Fruit fly (Drosophila melanogaster) whole organism, embryonic: Measurements from ENCODE around the gene djl.
A peak's percentile ranks its signal among the peaks of the same experiment; 100 is the strongest.

Source experiments
- Atf6 ChIP-seq: fragments of 200-800 bp; sonication (Bioruptor generic); IDR thresholded peaks from 2 replicates; pipeline ENCODE4 v1.3.6; 2022; ENCODE audit warnings: missing biosample characterization, missing genetic modification characterization
- CG12659 ChIP-seq: fragments of 200-800 bp; sonication (Bioruptor generic); optimal IDR thresholded peaks from 3 replicates; lab custom pipeline; 2017; ENCODE audit warnings: mild to moderate bottlenecking, missing biosample characterization, missing genetic modification reagents, missing genetic modification characterization
- CG12769 ChIP-seq: fragments of 200-800 bp; sonication (Bioruptor generic); optimal IDR thresholded peaks from 2 replicates; lab custom pipeline; 2019; ENCODE audit warnings: missing biosample characterization, mild to moderate bottlenecking, missing genetic modification characterization, moderate library complexity
- CG14014 ChIP-seq: fragments of 200-800 bp; sonication (Bioruptor generic); IDR thresholded peaks from 2 replicates; pipeline ENCODE4 v1.3.6; 2022; ENCODE audit warnings: missing biosample characterization, missing genetic modification characterization
- CG14441 ChIP-seq: fragments of 200-800 bp; sonication (Bioruptor generic); IDR thresholded peaks from 2 replicates; pipeline ENCODE4 v1.3.6; 2022; ENCODE audit warnings: missing biosample characterization, missing genetic modification characterization
- CG15514 ChIP-seq: fragments of 200-800 bp; sonication (Bioruptor generic); optimal IDR thresholded peaks from 3 replicates; lab custom pipeline; 2017; ENCODE audit warnings: missing biosample characterization, missing genetic modification characterization, mild to moderate bottlenecking, moderate library complexity, missing genetic modification reagents
- CG16863 ChIP-seq: fragments of 200-800 bp; sonication (Bioruptor generic); optimal IDR thresholded peaks from 3 replicates; lab custom pipeline; 2016; ENCODE audit warnings: missing biosample characterization, missing genetic modification characterization
- CG17361 ChIP-seq: fragments of 200-800 bp; sonication (Bioruptor generic); IDR thresholded peaks from 3 replicates; pipeline ENCODE4 v1.3.6; 2022; ENCODE audit warnings: missing biosample characterization, missing genetic modification characterization
- CG17829 ChIP-seq: fragments of 200-800 bp; optimal IDR thresholded peaks from 2 replicates; lab custom pipeline; 2019; ENCODE audit warnings: missing biosample characterization, mild to moderate bottlenecking, missing genetic modification characterization, moderate library complexity
- CG30020 ChIP-seq: fragments of 200-800 bp; optimal IDR thresholded peaks from 2 replicates; lab custom pipeline; 2019; ENCODE audit warnings: missing biosample characterization, mild to moderate bottlenecking, missing genetic modification characterization, moderate library complexity
- CG30403 ChIP-seq: fragments of 200-800 bp; sonication (Bioruptor generic); optimal IDR thresholded peaks from 3 replicates; lab custom pipeline; 2016; ENCODE audit warnings: missing biosample characterization, missing genetic modification characterization
- CG3995 ChIP-seq: fragments of 200-800 bp; sonication (Bioruptor generic); optimal IDR thresholded peaks from 3 replicates; lab custom pipeline; 2016; ENCODE audit warnings: missing biosample characterization, missing genetic modification characterization
- CG6254 ChIP-seq: fragments of 200-800 bp; sonication (Bioruptor generic); optimal IDR thresholded peaks from 3 replicates; lab custom pipeline; 2017; ENCODE audit warnings: mild to moderate bottlenecking, missing biosample characterization, missing genetic modification reagents, missing genetic modification characterization
- CG6854 ChIP-seq: fragments of 200-800 bp; sonication (Bioruptor generic); optimal IDR thresholded peaks from 3 replicates; lab custom pipeline; 2017; ENCODE audit warnings: missing biosample characterization, mild to moderate bottlenecking, missing genetic modification characterization
- CG8359 ChIP-seq: fragments of 200-800 bp; sonication (Bioruptor generic); optimal IDR thresholded peaks from 2 replicates; lab custom pipeline; 2017; ENCODE audit warnings: missing biosample characterization, mild to moderate bottlenecking, missing genetic modification characterization, borderline replicate concordance
- CTCF ChIP-seq: fragments of 200-800 bp; sonication (Bioruptor generic); optimal IDR thresholded peaks from 2 replicates; lab custom pipeline; 2017; ENCODE audit warnings: missing biosample characterization, mild to moderate bottlenecking, missing genetic modification characterization, moderate library complexity
- CkIIα-i1 ChIP-seq: fragments of 200-800 bp; sonication (Bioruptor generic); IDR thresholded peaks from 2 replicates; pipeline ENCODE4 v1.3.6; 2022; ENCODE audit warnings: missing biosample characterization, missing genetic modification characterization
- Dbx ChIP-seq: fragments of 200-800 bp; sonication (Bioruptor generic); IDR thresholded peaks from 3 replicates; pipeline ENCODE4 v1.3.6; 2022; ENCODE audit warnings: missing biosample characterization, missing genetic modification characterization
- ERR ChIP-seq: fragments of 200-800 bp; sonication (Bioruptor generic); optimal IDR thresholded peaks from 2 replicates; lab custom pipeline; 2016; ENCODE audit warnings: missing biosample characterization, missing genetic modification characterization
- Fer1 ChIP-seq: fragments of 200-800 bp; sonication (Bioruptor generic); optimal IDR thresholded peaks from 2 replicates; lab custom pipeline; 2017; ENCODE audit warnings: missing biosample characterization, mild to moderate bottlenecking, missing genetic modification characterization
- Gug ChIP-seq: fragments of 200-800 bp; sonication (Bioruptor generic); IDR thresholded peaks from 4 replicates; pipeline ENCODE4 v1.3.6; 2022; ENCODE audit warnings: missing biosample characterization, missing genetic modification characterization
- Lpt ChIP-seq: fragments of >200 bp; optimal IDR thresholded peaks from 2 replicates; lab custom pipeline; 2018; ENCODE audit warnings: missing biosample characterization, missing genetic modification characterization
- MBD-R2 ChIP-seq: fragments of 200-800 bp; sonication (Bioruptor generic); IDR thresholded peaks from 2 replicates; pipeline ENCODE4 v1.3.6; 2022; ENCODE audit warnings: missing biosample characterization, missing genetic modification characterization
- Nf-YC ChIP-seq: fragments of 200-800 bp; optimal IDR thresholded peaks from 3 replicates; lab custom pipeline; 2019; ENCODE audit warnings: missing biosample characterization, mild to moderate bottlenecking, missing genetic modification characterization, moderate library complexity
- Poxn ChIP-seq: fragments of 200-800 bp; sonication (Bioruptor generic); IDR thresholded peaks from 2 replicates; pipeline ENCODE4 v1.3.6; 2022; ENCODE audit warnings: missing biosample characterization, missing genetic modification characterization
- Sry-β ChIP-seq: fragments of 200-800 bp; sonication (Bioruptor generic); optimal IDR thresholded peaks from 2 replicates; lab custom pipeline; 2018; ENCODE audit warnings: missing biosample characterization, mild to moderate bottlenecking, missing genetic modification characterization, moderate library complexity
- Stat92E ChIP-seq, 3 experiments: fragments of >200 bp in 2 of 3; fragments of 200-800 bp in 1 of 3; sonication (Bioruptor generic) in 1 of 3; optimal IDR thresholded peaks; 2 replicates each; lab custom pipeline; 2017 to 2019; ENCODE audit warnings: missing biosample characterization in 3 of 3, missing genetic modification characterization in 3 of 3, mild to moderate bottlenecking in 1 of 3, moderate library complexity in 1 of 3
- Trl ChIP-seq, 3 experiments: fragments of >200 bp in 2 of 3; fragments of 200-800 bp in 1 of 3; sonication (Bioruptor generic) in 1 of 3; optimal IDR thresholded peaks; 2 replicates in 1 of 3; 3 replicates in 2 of 3; lab custom pipeline; 2016 to 2017; ENCODE audit warnings: missing biosample characterization in 1 of 3, missing genetic modification characterization in 1 of 3
- YL-1 ChIP-seq: fragments of 200-800 bp; sonication (Bioruptor generic); optimal IDR thresholded peaks from 3 replicates; lab custom pipeline; 2017; ENCODE audit warnings: missing biosample characterization, mild to moderate bottlenecking, missing genetic modification characterization
- ac ChIP-seq: fragments of 200-800 bp; sonication (Bioruptor generic); optimal IDR thresholded peaks from 3 replicates; lab custom pipeline; 2017; ENCODE audit warnings: missing biosample characterization, mild to moderate bottlenecking, missing genetic modification characterization
- caup ChIP-seq: fragments of 200-800 bp; sonication (Bioruptor generic); optimal IDR thresholded peaks from 3 replicates; lab custom pipeline; 2017; ENCODE audit warnings: missing biosample characterization, mild to moderate bottlenecking, missing genetic modification characterization, moderate library complexity; ENCODE audit not compliant: severe bottlenecking
- dimm ChIP-seq: fragments of 200-800 bp; sonication (Bioruptor generic); IDR thresholded peaks from 2 replicates; pipeline ENCODE4 v1.3.6; 2022; ENCODE audit warnings: missing biosample characterization, missing genetic modification characterization
- dmrt11E ChIP-seq: fragments of 200-800 bp; sonication (Bioruptor generic); optimal IDR thresholded peaks from 3 replicates; lab custom pipeline; 2018; ENCODE audit warnings: missing biosample characterization, mild to moderate bottlenecking, missing genetic modification characterization, moderate library complexity
- dmrt99B ChIP-seq: fragments of 200-800 bp; sonication (Bioruptor generic); optimal IDR thresholded peaks from 2 replicates; lab custom pipeline; 2018; ENCODE audit warnings: missing biosample characterization, mild to moderate bottlenecking, missing genetic modification characterization, moderate library complexity
- esg ChIP-seq: fragments of 200-800 bp; sonication (Bioruptor generic); conservative IDR thresholded peaks from 2 replicates; pipeline ENCODE4 v1.3.6; 2022; ENCODE audit warnings: missing biosample characterization, missing genetic modification characterization
- gce ChIP-seq: fragments of 200-800 bp; sonication (Bioruptor generic); IDR thresholded peaks from 3 replicates; pipeline ENCODE4 v1.3.6; 2022; ENCODE audit warnings: missing biosample characterization, missing genetic modification characterization
- gt ChIP-seq: fragments of 200-800 bp; sonication (Bioruptor generic); IDR thresholded peaks from 2 replicates; pipeline ENCODE4 v1.3.6; 2022; ENCODE audit warnings: missing biosample characterization, missing genetic modification characterization
- hbn ChIP-seq: fragments of 200-800 bp; sonication (Bioruptor generic); IDR thresholded peaks from 2 replicates; pipeline ENCODE4 v1.3.6; 2022; ENCODE audit warnings: missing biosample characterization, missing genetic modification characterization; ENCODE audit not compliant: partially characterized antibody
- insv ChIP-seq, 2 experiments: fragments of 200-800 bp; sonication (Bioruptor generic); optimal IDR thresholded peaks; 3 replicates each; lab custom pipeline; 2016 to 2018; ENCODE audit warnings: missing biosample characterization in 2 of 2, missing genetic modification characterization in 2 of 2
- kay ChIP-seq: fragments of 200-800 bp; sonication (Bioruptor generic); optimal IDR thresholded peaks from 2 replicates; lab custom pipeline; 2016; ENCODE audit warnings: missing biosample characterization, missing genetic modification characterization
- lola ChIP-seq, 3 experiments: fragments of >200 bp in 2 of 3; fragments of 200-800 bp in 1 of 3; sonication (Bioruptor generic) in 1 of 3; optimal IDR thresholded peaks; 2 replicates each; lab custom pipeline; 2017 to 2019; ENCODE audit warnings: missing biosample characterization in 3 of 3, missing genetic modification characterization in 3 of 3, mild to moderate bottlenecking in 1 of 3, moderate library complexity in 1 of 3
- nom ChIP-seq: fragments of 200-800 bp; sonication (Bioruptor generic); optimal IDR thresholded peaks from 2 replicates; lab custom pipeline; 2017; ENCODE audit warnings: missing biosample characterization, missing genetic modification characterization, mild to moderate bottlenecking, moderate library complexity, missing genetic modification reagents
- onecut ChIP-seq: fragments of 200-800 bp; sonication (Bioruptor generic); IDR thresholded peaks from 2 replicates; pipeline ENCODE4 v1.3.6; 2022; ENCODE audit warnings: missing biosample characterization, missing genetic modification characterization
- pros ChIP-seq: fragments of 200-800 bp; sonication (Bioruptor generic); optimal IDR thresholded peaks from 3 replicates; lab custom pipeline; 2019; ENCODE audit warnings: missing biosample characterization, mild to moderate bottlenecking, missing genetic modification characterization, moderate library complexity
- trem ChIP-seq: fragments of 200-800 bp; optimal IDR thresholded peaks from 3 replicates; lab custom pipeline; 2019; ENCODE audit warnings: missing biosample characterization, mild to moderate bottlenecking, missing genetic modification characterization, moderate library complexity
- wek ChIP-seq: fragments of 200-800 bp; sonication (Bioruptor generic); optimal IDR thresholded peaks from 3 replicates; lab custom pipeline; 2018; ENCODE audit warnings: missing biosample characterization, mild to moderate bottlenecking, missing genetic modification characterization, moderate library complexity

Gene djl

dm6 chr3R:7067092-7067491, 6.5 kb downstream of the djl start, which contains the start of the genes CG1105 and CG1965 (continued):
- no peak for TF ChIP-seq Trl (optimal IDR thresholded peaks at IDR 0.05; lab: Kevin White, UChicago)
- peak; percentile 95 for TF ChIP-seq Trl (GFP tag; optimal IDR thresholded peaks at IDR 0.05; lab: Kevin White, UChicago)
- TF ChIP-seq CG14014 (GFP tag; lab: Robert Waterston, UW): peak; percentile 92
- TF ChIP-seq dmrt99B (tag; lab: Kevin White, UChicago): no peak
- TF ChIP-seq Sry-β (GFP tag; lab: Kevin White, UChicago): peak; percentile 58
- TF ChIP-seq ERR (GFP tag; lab: Kevin White, UChicago): peak; percentile 80
- TF ChIP-seq CTCF (GFP tag; lab: Kevin White, UChicago): peak; percentile 67
- TF ChIP-seq Dbx (GFP tag; lab: Robert Waterston, UW): peak; percentile 95
- TF ChIP-seq gce (GFP tag; lab: Robert Waterston, UW): 0 out of 3 replicates have a peak, but pooled peaks have one; percentile 58
- peak; percentile 90 for TF ChIP-seq kay
- peak; percentile 52; the same call in 1 of the 2 replicates for TF ChIP-seq CkIIα-i1 (GFP tag; lab: Robert Waterston, UW)
- TF ChIP-seq CG30403: peak; percentile 98
- peak; percentile 65 for TF ChIP-seq ac (GFP tag; lab: Kevin White, UChicago)

- TF ChIP-seq Atf6 (GFP tag; lab: Robert Waterston, UW) (no peak), CG3995 (GFP tag; lab: Kevin White, UChicago) (peak; percentile 92), CG30020 (tag; lab: Kevin White, UChicago) (peak; percentile 2), YL-1 (peak; percentile 69), CG14441 (GFP tag; lab: Robert Waterston, UW) (no peak), wek (GFP tag; lab: Kevin White, UChicago) (peak; percentile 5), lola (GFP tag; optimal IDR thresholded peaks at IDR 0.05; lab: Kevin White, UChicago) (peak in 1 of 3 experiments; percentile 14), CG6854 (peak; percentile 38), CG6254 (GFP tag; lab: Kevin White, UChicago) (peak; percentile 3), CG12769 (peak; percentile 19), CG15514 (GFP tag; lab: Kevin White, UChicago) (peak; percentile 49), dmrt11E (tag; lab: Kevin White, UChicago) (no peak), Lpt (GFP tag; lab: Kevin White, UChicago) (no peak), hbn (GFP tag; lab: Robert Waterston, UW) (no peak), esg (GFP tag; lab: Robert Waterston, UW) (no peak), MBD-R2 (no peak), Fer1 (GFP tag; lab: Kevin White, UChicago) (no peak), CG8359 (GFP tag; lab: Kevin White, UChicago) (no peak), CTCF (GFP tag; lab: Kevin White, UChicago) (peak; percentile 96), CG17361 (GFP tag; lab: Robert Waterston, UW) (no peak), trem (tag; lab: Kevin White, UChicago) (peak; percentile 64), caup (GFP tag; lab: Kevin White, UChicago) (no peak), nom (peak; percentile 34), gt (GFP tag; lab: Robert Waterston, UW) (no peak), CG12659 (GFP tag; lab: Kevin White, UChicago) (peak; percentile 69), Poxn (no peak), dimm (GFP tag; lab: Robert Waterston, UW) (no peak), Nf-YC (tag; lab: Kevin White, UChicago) (peak; percentile 12), insv (GFP tag; optimal IDR thresholded peaks at IDR 0.05; lab: Kevin White, UChicago) (peak in 1 of 2 experiments; percentile 31), pros (GFP tag; lab: Kevin White, UChicago) (peak; percentile 74), CG17829 (tag; lab: Kevin White, UChicago) (peak; percentile 6), gce (GFP tag; lab: Robert Waterston, UW) (no peak), CG16863 (GFP tag; lab: Kevin White, UChicago) (no peak), Gug (no peak), Stat92E (GFP tag; optimal IDR thresholded peaks at IDR 0.05; lab: Kevin White, UChicago) (peak in 1 of 3 experiments; percentile 44), onecut (peak; percentile 90)
Observed at dm6 chr3R:7074297-7075114, 13.9 kb downstream of the djl start, which contains the start of the genes Ufl1 and CG1943. Gene Ufl1, minus strand, starts transcription at chr3R:7074452. Gene CG1943, plus strand, starts transcription at chr3R:7074859.
